Worm (Caenorhabditis elegans) whole organism, early embryonic: ENCODE results near the gene C06E4.8.

Source experiments
- B0310.2 ChIP-seq: sonication (generic microtip); optimal IDR thresholded peaks from 2 replicates; lab custom pipeline; 2016; ENCODE audit warnings: mild to moderate bottlenecking, missing genetic modification characterization, missing compliant biosample characterization
- F13C5.2 ChIP-seq: sonication (generic microtip); optimal IDR thresholded peaks from 2 replicates; lab custom pipeline; 2017; ENCODE audit warnings: mild to moderate bottlenecking, missing genetic modification characterization, inconsistent platforms, missing compliant biosample characterization
- aly-1 ChIP-seq: sonication (generic microtip); optimal IDR thresholded peaks from 2 replicates; lab custom pipeline; 2016; ENCODE audit warnings: missing genetic modification characterization, missing compliant biosample characterization
- ama-1 ChIP-seq: fragments of 150-350 bp; optimal IDR thresholded peaks from 2 replicates; lab custom pipeline; 2014
- ceh-13 ChIP-seq: fragments of 200-800 bp; sonication (Bioruptor generic); optimal IDR thresholded peaks from 2 replicates; lab custom pipeline; 2018; ENCODE audit warnings: mild to moderate bottlenecking, missing genetic modification characterization, missing compliant biosample characterization
- ceh-36 ChIP-seq: sonication (generic microtip); optimal IDR thresholded peaks from 2 replicates; lab custom pipeline; 2016; ENCODE audit warnings: missing genetic modification characterization, inconsistent platforms, missing compliant biosample characterization
- ets-7 ChIP-seq: sonication (generic microtip); optimal IDR thresholded peaks from 2 replicates; lab custom pipeline; 2016; ENCODE audit warnings: missing genotype, missing genetic modification characterization, missing compliant biosample characterization
- flt-1 ChIP-seq: fragments of 200-800 bp; sonication (Bioruptor generic); IDR thresholded peaks from 2 replicates; pipeline ENCODE4 v1.3.6; 2022; ENCODE audit warnings: missing genetic modification characterization, missing compliant biosample characterization
- hmbx-1 ChIP-seq: sonication (generic microtip); optimal IDR thresholded peaks from 2 replicates; lab custom pipeline; 2016; ENCODE audit warnings: mild to moderate bottlenecking, missing genetic modification characterization, missing compliant biosample characterization
- hmg-4 ChIP-seq: fragments of 200-800 bp; sonication (Bioruptor generic); optimal IDR thresholded peaks from 2 replicates; lab custom pipeline; 2018; ENCODE audit warnings: mild to moderate bottlenecking, missing genetic modification characterization, missing compliant biosample characterization
- hnd-1 ChIP-seq: sonication (generic microtip); optimal IDR thresholded peaks from 2 replicates; lab custom pipeline; 2016; ENCODE audit warnings: missing genetic modification characterization, missing compliant biosample characterization
- pes-1 ChIP-seq: fragments of 200-800 bp; sonication (Bioruptor generic); IDR thresholded peaks from 2 replicates; pipeline ENCODE4 v1.3.6; 2022; ENCODE audit warnings: missing genetic modification reagents, missing genetic modification characterization, missing compliant biosample characterization
- scrt-1 ChIP-seq: fragments of 200-800 bp; sonication (Bioruptor generic); IDR thresholded peaks from 2 replicates; pipeline ENCODE4 v1.3.6; 2022; ENCODE audit warnings: missing genetic modification characterization, missing compliant biosample characterization
- sea-1 ChIP-seq: fragments of 200-800 bp; sonication (Bioruptor generic); conservative IDR thresholded peaks from 2 replicates; pipeline ENCODE4 v1.3.6; 2022; ENCODE audit warnings: missing genetic modification characterization, missing compliant biosample characterization
- tbx-11 ChIP-seq: fragments of 200-800 bp; sonication (Bioruptor generic); IDR thresholded peaks from 2 replicates; pipeline ENCODE4 v1.3.6; 2022; ENCODE audit warnings: missing genetic modification characterization, missing compliant biosample characterization
- tbx-37 ChIP-seq: fragments of 200-800 bp; sonication (Bioruptor generic); conservative IDR thresholded peaks from 2 replicates; pipeline ENCODE4 v1.3.6; 2022; ENCODE audit warnings: missing genetic modification reagents, missing genetic modification characterization, missing compliant biosample characterization
- tra-4 ChIP-seq: sonication (generic microtip); optimal IDR thresholded peaks from 2 replicates; lab custom pipeline; 2017; ENCODE audit warnings: missing genetic modification characterization, missing compliant biosample characterization

Gene C06E4.8

ce11 chrIV:7291957-7292356 lies 6.3 kb upstream of the C06E4.8 start, which contains the start of gene F42C5.4:
F42C5.4 (minus strand) TSS chrIV:7292127.
- TF ChIP-seq F13C5.2 (tag; lab: Kevin White, UChicago), result no peak
- TF ChIP-seq B0310.2, result no peak
- no peak for TF ChIP-seq scrt-1 (GFP tag; lab: Robert Waterston, UW)
- TF ChIP-seq pes-1 (GFP tag; lab: Robert Waterston, UW), result no peak
- no peak for TF ChIP-seq ama-1
- no peak for TF ChIP-seq ets-7 (tag; lab: Kevin White, UChicago)
- TF ChIP-seq ceh-36 (tag; lab: Kevin White, UChicago), result no peak
- TF ChIP-seq ceh-13 (GFP tag; lab: Kevin White, UChicago), result no peak
- TF ChIP-seq hmbx-1 (tag; lab: Kevin White, UChicago), result no peak
- TF ChIP-seq hmg-4, result no peak
- no peak for TF ChIP-seq tra-4

- TF ChIP-seq hnd-1 (tag; lab: Kevin White, UChicago), result no peak
These were observed 5.4 kb upstream of the C06E4.8 start for ce11 chrIV:7291066-7291465.

ce11 chrIV:7287474-7287873 lies 1.8 kb upstream of the C06E4.8 start, which contains the start of gene F42C5.3:
F42C5.3 (minus strand) TSS chrIV:7287574.
- TF ChIP-seq hmbx-1 (tag; lab: Kevin White, UChicago) (no peak), hmg-4 (no peak), ceh-13 (GFP tag; lab: Kevin White, UChicago) (no peak), scrt-1 (GFP tag; lab: Robert Waterston, UW) (no peak), tbx-11 (GFP tag; lab: Robert Waterston, UW) (no peak), ceh-36 (tag; lab: Kevin White, UChicago) (no peak), B0310.2 (no peak), pes-1 (GFP tag; lab: Robert Waterston, UW) (no peak), tra-4 (no peak), ama-1 (no peak), sea-1 (GFP tag; lab: Robert Waterston, UW) (no peak), tbx-37 (no peak), aly-1 (tag; lab: Kevin White, UChicago) (no peak), hnd-1 (tag; lab: Kevin White, UChicago) (no peak)

- TF ChIP-seq pes-1 (GFP tag; lab: Robert Waterston, UW) (no peak), F13C5.2 (tag; lab: Kevin White, UChicago) (no peak), B0310.2 (no peak), tra-4 (no peak), ama-1 (no peak), tbx-37 (no peak), flt-1 (GFP tag; lab: Robert Waterston, UW) (no peak)
These were observed 2.7 kb downstream of the C06E4.8 start, which contains the start of gene C06E4.1 for ce11 chrIV:7282957-7283356. C06E4.1 (plus strand) TSS chrIV:7283257.

- no peak for TF ChIP-seq F13C5.2 (tag; lab: Kevin White, UChicago)
- no peak for TF ChIP-seq B0310.2
- no peak for TF ChIP-seq sea-1 (GFP tag; lab: Robert Waterston, UW)
These were observed 9.0 kb downstream of the C06E4.8 start, which contains the start of gene C06E4.2 for ce11 chrIV:7276661-7277060. C06E4.2 (plus strand) TSS chrIV:7276961.

- TF ChIP-seq ama-1 (no peak), F13C5.2 (tag; lab: Kevin White, UChicago) (no peak), B0310.2 (no peak), hnd-1 (tag; lab: Kevin White, UChicago) (no peak), hmbx-1 (tag; lab: Kevin White, UChicago) (no peak), ceh-13 (GFP tag; lab: Kevin White, UChicago) (no peak), pes-1 (GFP tag; lab: Robert Waterston, UW) (no peak), flt-1 (GFP tag; lab: Robert Waterston, UW) (no peak), tra-4 (no peak), tbx-11 (GFP tag; lab: Robert Waterston, UW) (no peak)
These were observed 10.6 kb downstream of the C06E4.8 start for ce11 chrIV:7274969-7275548.

- TF ChIP-seq hnd-1 (tag; lab: Kevin White, UChicago) (no peak), B0310.2 (no peak), flt-1 (GFP tag; lab: Robert Waterston, UW) (no peak), sea-1 (GFP tag; lab: Robert Waterston, UW) (no peak), F13C5.2 (tag; lab: Kevin White, UChicago) (no peak), hmg-4 (no peak), ets-7 (tag; lab: Kevin White, UChicago) (no peak), pes-1 (GFP tag; lab: Robert Waterston, UW) (no peak), aly-1 (tag; lab: Kevin White, UChicago) (no peak), tbx-11 (GFP tag; lab: Robert Waterston, UW) (no peak), tra-4 (no peak), hmbx-1 (tag; lab: Kevin White, UChicago) (no peak)
These were observed 22.5 kb downstream of the C06E4.8 start, which contains the start of gene glb-2 for ce11 chrIV:7263137-7263536. glb-2 (minus strand) TSS chrIV:7263237.

- TF ChIP-seq scrt-1 (GFP tag; lab: Robert Waterston, UW), result no peak
These were observed 25.1 kb downstream of the C06E4.8 start, which contains the start of gene C06E4.3 for ce11 chrIV:7260587-7260986. C06E4.3 (plus strand) TSS chrIV:7260875.

- TF ChIP-seq hnd-1 (tag; lab: Kevin White, UChicago) (no peak), aly-1 (tag; lab: Kevin White, UChicago) (no peak), hmbx-1 (tag; lab: Kevin White, UChicago) (no peak), ama-1 (no peak), ets-7 (tag; lab: Kevin White, UChicago) (no peak), tra-4 (no peak), ceh-36 (tag; lab: Kevin White, UChicago) (no peak), sea-1 (GFP tag; lab: Robert Waterston, UW) (no peak), flt-1 (GFP tag; lab: Robert Waterston, UW) (no peak), B0310.2 (no peak), hmg-4 (no peak)
These were observed 27.4 kb downstream of the C06E4.8 start, which contains the start of gene C06E4.6 for ce11 chrIV:7258253-7258652. C06E4.6 (minus strand) TSS chrIV:7258303.
